Worm (Caenorhabditis elegans) whole organism, midembryonic: Measurements from ENCODE around the gene C44H4.6.

Source experiments
- T22C8.4 ChIP-seq: fragments of 200-800 bp; sonication (Bioruptor generic); IDR thresholded peaks from 2 replicates; pipeline ENCODE4 v1.3.6; 2022; ENCODE audit warnings: missing genetic modification characterization, missing compliant biosample characterization
- cog-1 ChIP-seq: sonication (generic microtip); optimal IDR thresholded peaks from 2 replicates; lab custom pipeline; 2016; ENCODE audit warnings: missing genetic modification characterization, missing compliant biosample characterization
- flt-1 ChIP-seq: fragments of 200-800 bp; sonication (Bioruptor generic); IDR thresholded peaks from 2 replicates; pipeline ENCODE4 v1.3.6; 2022; ENCODE audit warnings: missing genetic modification characterization, missing compliant biosample characterization
- klf-2 ChIP-seq: fragments of 200-800 bp; sonication (Bioruptor generic); conservative IDR thresholded peaks from 2 replicates; pipeline ENCODE4 v1.3.6; 2022; ENCODE audit warnings: missing genetic modification reagents, missing genetic modification characterization, missing compliant biosample characterization
- med-1 ChIP-seq: sonication (generic microtip); optimal IDR thresholded peaks from 2 replicates; lab custom pipeline; 2017; ENCODE audit warnings: missing genetic modification characterization, mild to moderate bottlenecking, missing compliant biosample characterization, antibody characterized with exemption, missing genetic modification reagents; ENCODE audit not compliant: insufficient read depth
- ref-1 ChIP-seq: fragments of 200-800 bp; sonication (Bioruptor generic); conservative IDR thresholded peaks from 2 replicates; pipeline ENCODE4 v1.3.6; 2022; ENCODE audit warnings: missing genetic modification reagents, missing genetic modification characterization, missing compliant biosample characterization
- tab-1 ChIP-seq: fragments of 200-800 bp; sonication (Bioruptor generic); IDR thresholded peaks from 2 replicates; pipeline ENCODE4 v1.3.6; 2022; ENCODE audit warnings: missing genetic modification characterization, missing compliant biosample characterization
- ztf-23 ChIP-seq: fragments of 200-800 bp; sonication (Bioruptor generic); IDR thresholded peaks from 2 replicates; pipeline ENCODE4 v1.3.6; 2022; ENCODE audit warnings: missing genetic modification reagents, missing genetic modification characterization, missing compliant biosample characterization
- ztf-29 ChIP-seq: fragments of 200-800 bp; sonication (Bioruptor generic); IDR thresholded peaks from 2 replicates; pipeline ENCODE4 v1.3.6; 2022; ENCODE audit warnings: missing genetic modification reagents, missing genetic modification characterization, missing compliant biosample characterization

Gene C44H4.6

DNA sequence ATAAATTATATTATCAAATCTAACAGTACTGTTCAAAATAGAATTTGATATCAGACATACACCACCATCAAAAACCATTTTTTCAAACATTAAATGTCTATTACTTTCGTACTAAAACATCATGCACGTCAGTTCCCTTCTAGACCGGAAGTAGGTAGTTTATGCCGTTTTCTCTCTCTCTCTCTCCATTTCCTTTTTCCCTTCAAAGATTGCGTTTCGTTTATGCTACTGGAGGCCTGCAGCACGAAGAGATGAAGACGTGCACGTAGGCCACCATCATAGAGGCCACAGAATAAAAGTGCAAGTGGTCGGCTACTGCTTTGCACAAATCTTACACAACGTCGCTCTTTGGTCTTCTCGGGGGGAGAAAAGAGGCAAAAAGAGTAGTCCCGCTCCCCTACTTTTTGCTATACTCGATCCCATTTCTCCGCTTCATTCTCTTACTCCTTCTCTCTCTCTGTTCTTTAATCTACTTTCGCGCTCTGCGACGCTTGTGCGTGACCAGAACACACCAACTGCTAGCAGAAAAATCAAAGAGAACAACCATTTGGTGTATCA lies 37.6 kb downstream of the C44H4.6 start:
- TF ChIP-seq ztf-23 (GFP tag; lab: Robert Waterston, UW) (no peak), ztf-29 (peak; percentile 52; the same call in 1 of the 2 replicates)

DNA sequence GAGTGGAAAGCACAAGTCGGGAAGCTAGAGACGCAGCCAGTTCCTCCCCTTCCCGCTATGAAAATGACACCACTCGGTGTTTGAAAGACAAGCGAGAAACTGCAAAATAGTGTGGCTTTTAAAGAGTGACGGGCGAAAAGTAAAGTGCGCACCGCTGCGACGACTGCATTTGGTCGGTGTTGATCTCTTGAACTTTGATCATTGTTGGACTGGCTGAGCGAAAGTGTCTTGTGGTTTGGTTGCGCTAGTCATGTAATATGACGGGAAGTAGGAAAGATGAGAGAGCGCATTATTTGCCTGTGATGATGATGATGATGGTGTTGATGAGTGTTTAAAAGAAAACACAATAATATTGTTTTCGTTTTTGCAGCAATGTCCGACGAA lies 38.9 kb downstream of the C44H4.6 start:
- TF ChIP-seq cog-1, result peak; percentile 96
- no peak; the same call in 1 of the 2 replicates for TF ChIP-seq T22C8.4 (GFP tag; lab: Robert Waterston, UW)

DNA sequence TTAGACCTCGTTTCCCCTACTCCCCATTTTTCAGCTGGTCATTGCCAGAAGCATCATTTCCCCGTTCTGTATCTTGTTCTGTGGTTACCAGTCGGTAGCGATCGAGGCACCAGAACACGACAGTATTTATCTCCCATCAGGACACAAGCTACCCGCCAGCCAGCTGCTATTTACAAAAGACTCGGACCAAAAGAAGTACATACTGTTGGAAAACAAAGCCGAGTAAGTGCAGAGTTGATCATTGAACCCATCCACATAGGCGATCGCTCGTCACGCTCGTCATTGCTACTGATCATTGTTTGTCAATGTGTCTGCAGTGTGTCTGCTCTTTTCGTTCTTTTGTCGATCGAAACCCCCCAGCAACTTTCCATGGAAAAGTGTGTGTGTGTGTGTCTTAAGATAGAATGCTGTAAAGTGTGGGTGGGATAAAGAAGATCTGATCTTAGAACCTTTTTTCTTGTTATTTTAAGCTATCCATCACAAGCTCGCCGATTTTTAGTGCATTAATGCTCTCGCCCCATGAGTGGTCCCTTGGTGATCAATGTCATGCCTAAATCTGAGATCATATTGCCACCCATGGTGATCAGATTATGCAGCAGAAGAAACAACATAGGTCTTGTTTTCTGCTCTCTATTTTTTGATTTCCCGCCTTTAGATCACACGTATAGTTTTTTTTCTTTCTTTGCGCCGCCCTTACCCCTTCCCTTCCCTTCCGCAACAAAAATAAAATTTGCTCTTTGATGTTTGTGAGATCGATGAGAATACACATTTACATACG lies 39.4 kb downstream of the C44H4.6 start:
- no peak for TF ChIP-seq tab-1
- no peak for TF ChIP-seq ztf-29
- 0 out of 2 replicates have a peak, but pooled peaks have one; percentile 10 for TF ChIP-seq flt-1
- TF ChIP-seq ztf-23 (GFP tag; lab: Robert Waterston, UW), result no peak
- TF ChIP-seq cog-1, result no peak
- no peak for TF ChIP-seq med-1
- no peak for TF ChIP-seq ref-1
- no peak for TF ChIP-seq T22C8.4 (GFP tag; lab: Robert Waterston, UW)
- no peak for TF ChIP-seq klf-2 (GFP tag; lab: Robert Waterston, UW)

DNA sequence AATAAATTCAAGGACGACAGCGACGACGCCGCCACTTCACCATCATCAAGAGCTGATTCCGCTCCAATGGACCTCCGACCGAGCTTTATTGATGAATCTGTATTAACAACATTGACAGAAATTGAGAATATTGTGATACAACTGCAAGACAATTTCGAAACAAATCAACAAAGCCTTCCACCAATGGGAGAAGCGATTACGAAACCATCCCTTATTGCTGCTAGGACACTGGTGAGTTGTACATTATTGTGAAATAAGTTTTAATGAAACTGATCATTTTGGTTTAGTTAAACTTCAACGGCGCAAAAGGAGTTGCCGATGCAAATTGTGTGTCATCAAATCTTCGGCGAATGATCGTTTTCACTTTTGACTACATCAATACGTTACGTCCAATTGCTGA lies 40.1 kb downstream of the C44H4.6 start:
- no peak for TF ChIP-seq T22C8.4 (GFP tag; lab: Robert Waterston, UW)
- no peak for TF ChIP-seq cog-1
- no peak for TF ChIP-seq ztf-29
- no peak for TF ChIP-seq ref-1
- TF ChIP-seq flt-1, result no peak
- no peak for TF ChIP-seq tab-1

DNA sequence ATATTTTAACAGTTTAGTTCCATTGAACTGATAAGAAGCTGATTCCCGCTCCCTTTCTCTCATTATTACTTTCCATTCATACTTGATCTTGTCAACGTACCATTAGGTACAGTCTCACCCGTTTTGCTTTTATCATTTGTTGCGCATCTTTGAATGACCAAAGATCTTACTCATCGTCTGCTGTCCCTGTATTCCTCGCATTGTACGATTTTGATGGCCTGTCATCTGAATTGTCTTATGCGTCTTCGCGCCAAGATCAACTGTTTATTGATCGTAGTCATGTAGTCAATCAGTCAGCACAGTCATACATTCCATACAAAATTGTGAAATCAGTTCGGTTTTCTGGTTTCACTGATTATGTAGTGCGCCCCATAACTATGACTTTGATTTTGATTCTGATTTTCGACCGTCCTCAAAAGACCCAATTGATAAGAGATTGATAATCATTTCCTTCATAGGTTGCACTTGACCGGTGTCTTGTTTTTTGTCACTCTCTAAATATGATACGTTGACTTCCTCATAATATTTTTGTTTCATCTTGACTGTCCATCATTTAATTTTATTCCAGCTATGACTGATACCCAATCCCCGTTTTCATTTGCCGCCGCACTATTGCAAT lies 41.1 kb downstream of the C44H4.6 start, which contains the start of gene nhr-3:
Gene nhr-3 (plus strand): TSS at position 569 of the 619 bp plus-strand sequence.
- TF ChIP-seq ztf-29 (no peak), klf-2 (GFP tag; lab: Robert Waterston, UW) (no peak), ztf-23 (GFP tag; lab: Robert Waterston, UW) (no peak), flt-1 (no peak)

DNA sequence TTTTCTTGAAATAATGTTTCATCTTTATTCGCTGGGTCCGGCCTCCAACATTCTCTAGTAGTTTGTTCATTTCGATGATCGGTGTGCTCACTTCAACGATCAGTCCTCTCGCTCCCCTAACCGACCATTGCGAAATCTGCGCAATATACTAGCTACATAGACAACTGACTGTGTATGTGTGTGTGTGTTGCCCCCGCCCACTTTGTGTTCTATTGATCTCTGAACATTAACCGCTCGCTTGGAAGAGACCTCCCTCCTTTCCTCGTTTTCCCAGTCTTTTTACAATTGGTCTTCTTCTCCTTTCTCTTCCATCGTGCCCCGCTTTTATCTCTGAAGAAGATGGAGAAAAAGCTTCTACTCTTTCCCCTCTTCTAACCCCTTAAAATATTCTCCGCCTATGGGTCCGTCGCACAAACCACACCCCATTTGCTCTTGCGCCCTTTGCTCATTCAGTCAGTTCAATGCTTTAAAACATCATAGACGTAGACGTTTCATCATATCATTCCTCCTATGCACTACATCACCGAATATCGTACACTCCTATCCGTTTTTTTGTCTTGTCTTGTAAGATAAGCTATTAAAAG lies 41.7 kb downstream of the C44H4.6 start:
- TF ChIP-seq ztf-23 (GFP tag; lab: Robert Waterston, UW), result no peak
- no peak for TF ChIP-seq klf-2 (GFP tag; lab: Robert Waterston, UW)
- no peak for TF ChIP-seq med-1
- TF ChIP-seq T22C8.4 (GFP tag; lab: Robert Waterston, UW), result no peak
- no peak for TF ChIP-seq tab-1
- no peak for TF ChIP-seq flt-1

DNA sequence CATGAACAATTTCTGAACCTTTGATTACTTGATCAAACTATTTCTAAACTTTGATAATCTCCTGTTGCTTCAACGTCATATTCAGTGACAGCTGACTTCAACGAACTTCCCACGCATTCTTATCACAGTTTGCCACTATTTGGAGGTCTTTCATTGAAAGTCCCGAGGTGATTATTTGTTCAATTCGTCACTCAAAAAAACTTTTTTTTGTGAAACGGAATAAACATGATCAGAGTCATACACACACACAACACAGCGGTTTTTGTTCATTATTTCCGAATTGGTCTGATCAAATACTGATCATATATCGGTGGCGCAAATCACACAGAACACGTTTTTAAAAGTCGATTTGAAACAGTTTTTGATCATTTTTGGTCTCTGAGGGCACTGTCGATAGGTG lies 42.7 kb downstream of the C44H4.6 start:
- TF ChIP-seq flt-1 (no peak), T22C8.4 (GFP tag; lab: Robert Waterston, UW) (no peak), ztf-23 (GFP tag; lab: Robert Waterston, UW) (no peak), ztf-29 (no peak), tab-1 (no peak), med-1 (no peak), cog-1 (no peak), klf-2 (GFP tag; lab: Robert Waterston, UW) (no peak), ref-1 (no peak)

DNA sequence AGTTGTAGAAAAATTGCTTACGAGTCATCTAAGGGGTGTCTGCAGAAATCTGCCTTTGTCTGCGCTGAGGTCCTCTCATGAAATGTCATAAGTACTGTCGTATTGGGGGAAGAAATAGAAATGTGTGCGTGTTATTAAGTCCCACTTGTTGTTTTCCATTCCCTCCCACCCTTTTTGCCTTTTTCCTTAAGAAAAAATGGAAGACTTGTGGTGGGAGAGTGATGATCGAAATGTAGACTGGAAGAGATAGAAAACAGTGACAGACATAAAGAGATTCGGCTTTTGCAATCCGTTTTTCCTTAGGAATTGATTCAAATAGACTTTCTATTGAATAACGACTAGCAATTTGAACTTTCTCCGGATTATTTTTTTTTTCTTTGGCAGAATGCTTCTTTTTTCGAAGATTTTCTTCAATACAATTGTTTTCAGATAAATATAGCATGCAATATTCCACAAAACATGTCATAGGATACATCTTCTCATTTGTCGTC lies 49.4 kb downstream of the C44H4.6 start, which contains the start of gene ram-5:
Gene ram-5 (plus strand): TSS at position 441 of the 491 bp plus-strand sequence.
- TF ChIP-seq T22C8.4 (GFP tag; lab: Robert Waterston, UW) (no peak), tab-1 (no peak), klf-2 (GFP tag; lab: Robert Waterston, UW) (no peak), cog-1 (no peak), ztf-29 (no peak), flt-1 (no peak), med-1 (no peak), ref-1 (no peak), ztf-23 (GFP tag; lab: Robert Waterston, UW) (no peak)
